Fruit fly (Drosophila melanogaster): ENCODE results near the gene tow.

The tow gene

dm6 chr3L:6955254-6956229 lies 12.9 kb downstream of the tow start, which contains the start of the genes CG10077 and CG9948 (continued):
- TF ChIP-seq Six4 (GFP tag; optimal IDR thresholded peaks at IDR 0.05) = peak; percentile 71
- peak; percentile 91 for TF ChIP-seq esg (GFP tag; conservative IDR thresholded peaks at IDR 0.05)
- TF ChIP-seq Ets97D (GFP tag; optimal IDR thresholded peaks at IDR 0.05) = peak; percentile 27
- TF ChIP-seq wek (GFP tag; optimal IDR thresholded peaks at IDR 0.05) = peak; percentile 59
- TF ChIP-seq fd3F (GFP tag; optimal IDR thresholded peaks at IDR 0.05) = peak; percentile 85
- peak; percentile 63 for TF ChIP-seq pros (GFP tag; optimal IDR thresholded peaks at IDR 0.05)
- peak; percentile 86 for TF ChIP-seq CG1233 (GFP tag; optimal IDR thresholded peaks at IDR 0.05)
- TF ChIP-seq da (GFP tag; optimal IDR thresholded peaks at IDR 0.05) = peak; percentile 29
- peak; percentile 71 for TF ChIP-seq dati (GFP tag; IDR thresholded peaks at IDR 0.05)
- TF ChIP-seq disco-r (GFP tag; optimal IDR thresholded peaks at IDR 0.05) = no peak
- TF ChIP-seq peb (GFP tag; IDR thresholded peaks at IDR 0.05) = peak; percentile 84
- TF ChIP-seq CG16779 (GFP tag; IDR thresholded peaks at IDR 0.05) = 0 out of 2 replicates have a peak, but pooled peaks have one; percentile 44
- peak; percentile 91 for TF ChIP-seq CoRest (tag; optimal IDR thresholded peaks at IDR 0.05)
- peak; percentile 92 for TF ChIP-seq MESR4 (GFP tag; optimal IDR thresholded peaks at IDR 0.05)
- peak; percentile 88 for TF ChIP-seq ase (GFP tag; IDR thresholded peaks at IDR 0.05)
- TF ChIP-seq gt (GFP tag; IDR thresholded peaks at IDR 0.05) = peak; percentile 68
- peak; percentile 73 for TF ChIP-seq pho (GFP tag; optimal IDR thresholded peaks at IDR 0.05)
- TF ChIP-seq Dp (GFP tag; optimal IDR thresholded peaks at IDR 0.05) = peak; percentile 11
- TF ChIP-seq Dll (GFP tag; IDR thresholded peaks at IDR 0.05; ENCODE audit: partially characterized antibody) = peak; percentile 85
- no peak for TF ChIP-seq cad (GFP tag; optimal IDR thresholded peaks at IDR 0.05)
- peak; percentile 90 for TF ChIP-seq Meics (GFP tag; optimal IDR thresholded peaks at IDR 0.05)
- peak; percentile 83 for TF ChIP-seq Drgx (GFP tag; IDR thresholded peaks at IDR 0.05)
- peak; percentile 71 for TF ChIP-seq CG2875 (GFP tag; optimal IDR thresholded peaks at IDR 0.05)
- peak; percentile 88 for TF ChIP-seq E2f1 (GFP tag; IDR thresholded peaks at IDR 0.05)
- 0 out of 2 replicates have a peak, but pooled peaks have one; percentile 17 for TF ChIP-seq aop (GFP tag; IDR thresholded peaks at IDR 0.05)
- peak; percentile 80 for TF ChIP-seq CG6854 (GFP tag; optimal IDR thresholded peaks at IDR 0.05)
- peak; percentile 83 for TF ChIP-seq CG17568 (GFP tag; optimal IDR thresholded peaks at IDR 0.05)
- peak; percentile 86 for TF ChIP-seq ATbp (GFP tag; optimal IDR thresholded peaks at IDR 0.05)
- peak; percentile 72 for TF ChIP-seq ewg (GFP tag; optimal IDR thresholded peaks at IDR 0.05)
- peak; percentile 86 for TF ChIP-seq ken (GFP tag; IDR thresholded peaks at IDR 0.05)
- peak; percentile 81 for TF ChIP-seq CG4328 (GFP tag; optimal IDR thresholded peaks at IDR 0.05)
- peak; percentile 87 for TF ChIP-seq zen (tag; optimal IDR thresholded peaks at IDR 0.05)
- peak; percentile 83 for TF ChIP-seq amos (GFP tag; IDR thresholded peaks at IDR 0.05; ENCODE audit: partially characterized antibody)
- TF ChIP-seq Optix (GFP tag; IDR thresholded peaks at IDR 0.05) = peak; percentile 74; the same call in 2 of the 3 replicates
- peak; percentile 38 for TF ChIP-seq Bdp1 (GFP tag; optimal IDR thresholded peaks at IDR 0.05)
- TF ChIP-seq luna (GFP tag; optimal IDR thresholded peaks at IDR 0.05) = peak; percentile 1
- TF ChIP-seq CG15601 (tag; optimal IDR thresholded peaks at IDR 0.05) = peak; percentile 86
- peak; percentile 62 for TF ChIP-seq rib (GFP tag; IDR thresholded peaks at IDR 0.05)
- TF ChIP-seq pita (GFP tag; optimal IDR thresholded peaks at IDR 0.05) = no peak
- TF ChIP-seq pzg (GFP tag; optimal IDR thresholded peaks at IDR 0.05) = peak; percentile 49
- peak; percentile 86 for TF ChIP-seq croc (GFP tag; conservative IDR thresholded peaks at IDR 0.05)
- peak; percentile 75; the same call in 1 of the 2 replicates for TF ChIP-seq sim (GFP tag; IDR thresholded peaks at IDR 0.05)
- TF ChIP-seq CG17385 (GFP tag; optimal IDR thresholded peaks at IDR 0.05) = peak; percentile 88
- TF ChIP-seq unc-4 (GFP tag; IDR thresholded peaks at IDR 0.05; ENCODE audit: partially characterized antibody) = peak; percentile 81
- peak; percentile 88 for TF ChIP-seq CG3281 (GFP tag; optimal IDR thresholded peaks at IDR 0.05)
- peak; percentile 89 for TF ChIP-seq dmrt11E (tag; optimal IDR thresholded peaks at IDR 0.05)
- peak; percentile 77 for TF ChIP-seq danr (GFP tag; IDR thresholded peaks at IDR 0.05)
- peak; percentile 89 for TF ChIP-seq CG2199 (GFP tag; IDR thresholded peaks at IDR 0.05)
